Fruit fly (Drosophila melanogaster) ovary, adult (tissue): ENCODE measurements around the gene CG13484.

Experiments
- CG17801 ChIP-seq: fragments of 200-800 bp; optimal IDR thresholded peaks from 2 replicates; lab custom pipeline; 2019; ENCODE audit warnings: missing biosample characterization, mild to moderate bottlenecking, missing genetic modification characterization, moderate library complexity; ENCODE audit not compliant: partially characterized antibody

Gene CG13484

dm6 chr3L:14027549-14027948, 25.3 kb downstream of the CG13484 start:
- TF ChIP-seq CG17801 (GFP tag; lab: Kevin White, UChicago): no peak

- TF ChIP-seq CG17801 (GFP tag; lab: Kevin White, UChicago): no peak
These were observed 27.1 kb downstream of the CG13484 start for dm6 chr3L:14025736-14026135.

- TF ChIP-seq CG17801 (GFP tag; lab: Kevin White, UChicago): peak; percentile 42
These were observed 46.2 kb downstream of the CG13484 start for dm6 chr3L:14006704-14007126.

- TF ChIP-seq CG17801 (GFP tag; lab: Kevin White, UChicago): peak; percentile 28
These were observed 47.1 kb downstream of the CG13484 start for dm6 chr3L:14005627-14006287.

dm6 chr3L:14004963-14005458, 47.9 kb downstream of the CG13484 start:
- TF ChIP-seq CG17801 (GFP tag; lab: Kevin White, UChicago): peak; percentile 95

dm6 chr3L:14004041-14004407, 48.9 kb downstream of the CG13484 start:
- no peak for TF ChIP-seq CG17801 (GFP tag; lab: Kevin White, UChicago)

- TF ChIP-seq CG17801 (GFP tag; lab: Kevin White, UChicago): no peak
These were observed 49.4 kb downstream of the CG13484 start for dm6 chr3L:14003297-14004040.

dm6 chr3L:14002524-14003135, 50.2 kb downstream of the CG13484 start:
- no peak for TF ChIP-seq CG17801 (GFP tag; lab: Kevin White, UChicago)
